Worm (Caenorhabditis elegans): Measurements from ENCODE around the gene upb-1.

upb-1 gene

ce11 chrII:6257220-6257877 is 32.5 kb downstream of the upb-1 start:
- peak; percentile 98 for TF ChIP-seq zip-8 (tag; optimal IDR thresholded peaks at IDR 0.05)
- no peak for TF ChIP-seq lin-32 (GFP tag; optimal IDR thresholded peaks at IDR 0.05)

ce11 chrII:6256024-6256423 is 33.9 kb downstream of the upb-1 start, which contains the start of gene F13H8.5:
Gene F13H8.5, minus strand, starts transcription at chrII:6256124.
- no peak for TF ChIP-seq cnd-1 (tag; optimal IDR thresholded peaks at IDR 0.05)
- TF ChIP-seq nhr-28 (tag; optimal IDR thresholded peaks at IDR 0.05), result no peak
- TF ChIP-seq drap-1 (GFP tag; optimal IDR thresholded peaks at IDR 0.05), result no peak
- TF ChIP-seq sem-2 (GFP tag; optimal IDR thresholded peaks at IDR 0.05), result no peak
- no peak for TF ChIP-seq unc-120 (tag; optimal IDR thresholded peaks at IDR 0.05; ENCODE audit: poor library complexity, severe bottlenecking)
- no peak for TF ChIP-seq ces-1 (GFP tag; optimal IDR thresholded peaks at IDR 0.05)
- TF ChIP-seq mep-1 (tag; optimal IDR thresholded peaks at IDR 0.05), result no peak
- no peak for TF ChIP-seq tbx-8 (GFP tag; optimal IDR thresholded peaks at IDR 0.05)
- TF ChIP-seq lin-32 (GFP tag; optimal IDR thresholded peaks at IDR 0.05), result no peak

DNA sequence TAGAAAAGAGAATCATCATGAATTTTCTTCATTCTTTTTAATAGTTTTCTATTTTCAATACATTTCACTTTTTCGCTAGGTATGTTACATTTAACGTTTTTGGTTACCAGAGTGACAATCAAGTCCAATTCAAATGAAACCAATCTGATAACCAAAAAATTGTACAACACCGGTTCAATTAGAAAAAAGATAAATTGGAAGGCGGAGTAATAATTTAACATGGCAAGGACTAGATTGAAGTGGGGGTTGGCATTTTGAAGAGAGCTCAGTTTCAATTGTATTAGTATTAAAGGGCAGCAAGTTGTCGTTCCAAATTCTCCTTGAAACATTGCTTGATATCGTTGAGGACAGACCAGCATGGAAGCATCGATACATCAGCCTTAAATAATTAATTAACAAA is 37.2 kb downstream of the upb-1 start:
- no peak for TF ChIP-seq unc-62 (GFP tag; optimal IDR thresholded peaks at IDR 0.05)
- TF ChIP-seq ztf-11 (tag; optimal IDR thresholded peaks at IDR 0.05), result no peak
- TF ChIP-seq elt-1 (tag; optimal IDR thresholded peaks at IDR 0.05; ENCODE audit: borderline replicate concordance, insufficient read depth), result no peak
- no peak for TF ChIP-seq nhr-237 (tag; optimal IDR thresholded peaks at IDR 0.05)
- no peak for TF ChIP-seq sptf-1 (tag; optimal IDR thresholded peaks at IDR 0.05)
- TF ChIP-seq snpc-4 (tag; optimal IDR thresholded peaks at IDR 0.05), result no peak

- TF ChIP-seq cnd-1 (tag; optimal IDR thresholded peaks at IDR 0.05) (no peak), unc-120 (tag; optimal IDR thresholded peaks at IDR 0.05; ENCODE audit: poor library complexity, severe bottlenecking) (peak; percentile 60), sptf-1 (tag; optimal IDR thresholded peaks at IDR 0.05) (peak; percentile 37), mls-2 (tag; optimal IDR thresholded peaks at IDR 0.05) (no peak), pha-4 (tag; optimal IDR thresholded peaks at IDR 0.05) (peak; percentile 92), mep-1 (tag; optimal IDR thresholded peaks at IDR 0.05) (peak; percentile 81), ces-1 (GFP tag; optimal IDR thresholded peaks at IDR 0.05) (peak; percentile 24), ceh-39 (tag; optimal IDR thresholded peaks at IDR 0.05) (peak; percentile 20), ham-2 (GFP tag; optimal IDR thresholded peaks at IDR 0.05) (no peak), unc-39 (tag; optimal IDR thresholded peaks at IDR 0.05) (no peak), nhr-76 (tag; optimal IDR thresholded peaks at IDR 0.05) (no peak), nhr-2 (tag; optimal IDR thresholded peaks at IDR 0.05) (peak; percentile 11), hlh-1 (tag; optimal IDR thresholded peaks at IDR 0.05) (peak; percentile 56), lsy-2 (tag; optimal IDR thresholded peaks at IDR 0.05) (peak; percentile 81), elt-3 (tag; optimal IDR thresholded peaks at IDR 0.05) (no peak), ztf-11 (tag; optimal IDR thresholded peaks at IDR 0.05) (no peak), lin-13 (tag; optimal IDR thresholded peaks at IDR 0.05) (no peak), flh-1 (GFP tag; optimal IDR thresholded peaks at IDR 0.05) (no peak), nhr-28 (tag; optimal IDR thresholded peaks at IDR 0.05) (no peak), nhr-237 (tag; optimal IDR thresholded peaks at IDR 0.05) (peak; percentile 81), sem-2 (GFP tag; optimal IDR thresholded peaks at IDR 0.05) (no peak), ceh-83 (GFP tag; optimal IDR thresholded peaks at IDR 0.05) (no peak), ceh-43 (GFP tag; optimal IDR thresholded peaks at IDR 0.05) (no peak), nhr-12 (tag; optimal IDR thresholded peaks at IDR 0.05) (no peak), elt-1 (tag; optimal IDR thresholded peaks at IDR 0.05; ENCODE audit: borderline replicate concordance, insufficient read depth) (no peak), lin-32 (GFP tag; optimal IDR thresholded peaks at IDR 0.05) (no peak), unc-62 (GFP tag; optimal IDR thresholded peaks at IDR 0.05) (peak; percentile 32), M03D4.4 (tag; optimal IDR thresholded peaks at IDR 0.05) (no peak)
Measured at ce11 chrII:6250782-6251461, 39.0 kb downstream of the upb-1 start, which contains the start of gene phb-2. Gene phb-2, plus strand, starts transcription at chrII:6251411.
